Worm (Caenorhabditis elegans): ENCODE measurements around the gene C17G10.13.

- TF ChIP-seq fkh-10 (GFP tag; optimal IDR thresholded peaks at IDR 0.05): no peak
- no peak for TF ChIP-seq unc-3 (GFP tag; conservative IDR thresholded peaks at IDR 0.05)
- no peak for TF ChIP-seq unc-3 (tag; optimal IDR thresholded peaks at IDR 0.05)
- TF ChIP-seq ceh-31 (tag; optimal IDR thresholded peaks at IDR 0.05): no peak
These were observed 33.2 kb downstream of the C17G10.13 start, which contains the start of gene ins-11 for ce11 chrII:5556431-5556830.

Measured in whole organism, late embryonic.